Worm (Caenorhabditis elegans) whole organism, L3 larva: ENCODE data around the gene C49C3.7.

Source experiments
- ZK546.5 ChIP-seq: sonication (generic microtip); optimal IDR thresholded peaks from 2 replicates; lab custom pipeline; 2017; ENCODE audit warnings: missing biosample characterization, missing genetic modification characterization
- aly-2 ChIP-seq: fragments of 150-350 bp; optimal IDR thresholded peaks from 2 replicates; lab custom pipeline; 2014; ENCODE audit warnings: missing biosample characterization, missing genetic modification characterization
- ama-1 ChIP-seq: fragments of 150-350 bp; optimal IDR thresholded peaks from 2 replicates; lab custom pipeline; 2018
- ceh-82 ChIP-seq: fragments of 150-350 bp; optimal IDR thresholded peaks from 2 replicates; lab custom pipeline; 2014; ENCODE audit warnings: missing biosample characterization, missing genetic modification characterization
- ceh-9 ChIP-seq: sonication (generic microtip); optimal IDR thresholded peaks from 2 replicates; lab custom pipeline; 2018; ENCODE audit warnings: missing biosample characterization, missing genetic modification characterization
- daf-12 ChIP-seq: fragments of 150-350 bp; optimal IDR thresholded peaks from 2 replicates; lab custom pipeline; 2014; ENCODE audit warnings: missing biosample characterization, missing genetic modification reagents, missing genetic modification characterization
- egl-27 ChIP-seq: sonication (generic microtip); optimal IDR thresholded peaks from 4 replicates; lab custom pipeline; 2017; ENCODE audit warnings: missing biosample characterization, missing genetic modification reagents, missing genetic modification characterization
- egl-5 ChIP-seq: fragments of 150-350 bp; optimal IDR thresholded peaks from 2 replicates; lab custom pipeline; 2017; ENCODE audit warnings: missing biosample characterization, missing genetic modification reagents, missing genetic modification characterization, inconsistent platforms
- elt-1 ChIP-seq: fragments of 150-350 bp; optimal IDR thresholded peaks from 2 replicates; lab custom pipeline; 2014; ENCODE audit warnings: missing biosample characterization, missing genetic modification characterization
- elt-2 ChIP-seq: sonication (generic microtip); optimal IDR thresholded peaks from 2 replicates; lab custom pipeline; 2016; ENCODE audit warnings: missing genetic modification reagents, mild to moderate bottlenecking, missing genetic modification characterization, missing compliant biosample characterization
- elt-3 ChIP-seq, 3 experiments: fragments of 150-350 bp in 1 of 3; sonication (generic microtip) in 2 of 3; optimal IDR thresholded peaks; 2 replicates in 2 of 3; 4 replicates in 1 of 3; lab custom pipeline; 2014 to 2017; ENCODE audit warnings: missing biosample characterization in 3 of 3, missing genetic modification characterization in 3 of 3
- fkh-2 ChIP-seq: fragments of 150-350 bp; optimal IDR thresholded peaks from 2 replicates; lab custom pipeline; 2014; ENCODE audit warnings: missing biosample characterization, missing genetic modification reagents, missing genetic modification characterization
- hmg-11 ChIP-seq: sonication (generic microtip); optimal IDR thresholded peaks from 2 replicates; lab custom pipeline; 2016; ENCODE audit warnings: missing genetic modification characterization, missing compliant biosample characterization
- lin-15B ChIP-seq: fragments of 150-350 bp; optimal IDR thresholded peaks from 2 replicates; lab custom pipeline; 2014; ENCODE audit warnings: missing biosample characterization, missing genetic modification characterization
- lin-39 ChIP-seq: fragments of 150-350 bp; optimal IDR thresholded peaks from 2 replicates; lab custom pipeline; 2018; ENCODE audit warnings: missing biosample characterization, missing genetic modification reagents, missing genetic modification characterization
- lsy-12 ChIP-seq: sonication (generic microtip); optimal IDR thresholded peaks from 2 replicates; lab custom pipeline; 2016; ENCODE audit warnings: mild to moderate bottlenecking, missing genetic modification characterization, missing compliant biosample characterization
- mdl-1 ChIP-seq: fragments of 150-350 bp; optimal IDR thresholded peaks from 2 replicates; lab custom pipeline; 2014; ENCODE audit warnings: missing biosample characterization, missing genetic modification characterization
- mml-1 ChIP-seq: fragments of 150-350 bp; sonication (generic microtip); optimal IDR thresholded peaks from 3 replicates; lab custom pipeline; 2014; ENCODE audit warnings: missing biosample characterization, missing genetic modification characterization
- nfya-1 ChIP-seq: sonication (generic microtip); optimal IDR thresholded peaks from 2 replicates; lab custom pipeline; 2017; ENCODE audit warnings: missing genetic modification characterization, mild to moderate bottlenecking, missing compliant biosample characterization, antibody characterized with exemption, moderate library complexity; ENCODE audit not compliant: insufficient read depth
- nhr-11 ChIP-seq: fragments of 150-350 bp; optimal IDR thresholded peaks from 2 replicates; lab custom pipeline; 2014; ENCODE audit warnings: missing biosample characterization, missing genetic modification characterization
- nhr-12 ChIP-seq: fragments of 150-350 bp; optimal IDR thresholded peaks from 2 replicates; lab custom pipeline; 2014; ENCODE audit warnings: missing biosample characterization, missing genetic modification characterization
- nhr-23 ChIP-seq: fragments of 150-350 bp; optimal IDR thresholded peaks from 2 replicates; lab custom pipeline; 2014; ENCODE audit warnings: missing biosample characterization, missing genetic modification reagents, missing genetic modification characterization
- nhr-237 ChIP-seq: fragments of 150-350 bp; optimal IDR thresholded peaks from 2 replicates; lab custom pipeline; 2014; ENCODE audit warnings: missing biosample characterization, missing genetic modification characterization
- nhr-28 ChIP-seq: fragments of 150-350 bp; optimal IDR thresholded peaks from 2 replicates; lab custom pipeline; 2014; ENCODE audit warnings: missing biosample characterization, missing genetic modification characterization
- nhr-43 ChIP-seq: sonication (generic microtip); optimal IDR thresholded peaks from 2 replicates; lab custom pipeline; 2016; ENCODE audit warnings: mild to moderate bottlenecking, missing genetic modification characterization, missing compliant biosample characterization; ENCODE audit not compliant: poor library complexity, severe bottlenecking
- nhr-77 ChIP-seq: fragments of 150-350 bp; optimal IDR thresholded peaks from 2 replicates; lab custom pipeline; 2014; ENCODE audit warnings: missing biosample characterization, missing genetic modification characterization
- pha-4 ChIP-seq: fragments of 150-350 bp; optimal IDR thresholded peaks from 2 replicates; lab custom pipeline; 2014; ENCODE audit warnings: missing biosample characterization, missing genetic modification reagents, missing genetic modification characterization
- pqm-1 ChIP-seq: fragments of 150-350 bp; optimal IDR thresholded peaks from 2 replicates; lab custom pipeline; 2017; ENCODE audit warnings: missing biosample characterization, missing genetic modification characterization, inconsistent platforms
- sea-2 ChIP-seq: fragments of 150-350 bp; sonication (generic microtip); optimal IDR thresholded peaks from 4 replicates; lab custom pipeline; 2014; ENCODE audit warnings: missing biosample characterization, missing genetic modification reagents, missing genetic modification characterization
- skn-1 ChIP-seq: fragments of 150-350 bp; optimal IDR thresholded peaks from 2 replicates; lab custom pipeline; 2014; ENCODE audit warnings: missing biosample characterization, missing genetic modification characterization
- snpc-4 ChIP-seq: fragments of 150-350 bp; optimal IDR thresholded peaks from 2 replicates; lab custom pipeline; 2014; ENCODE audit warnings: missing biosample characterization, missing genetic modification characterization
- tbx-2 ChIP-seq: sonication (generic microtip); optimal IDR thresholded peaks from 2 replicates; lab custom pipeline; 2016; ENCODE audit warnings: mild to moderate bottlenecking, missing genetic modification characterization, missing compliant biosample characterization
- unc-62 ChIP-seq: fragments of 150-350 bp; sonication (generic microtip); optimal IDR thresholded peaks from 4 replicates; lab custom pipeline; 2014; ENCODE audit warnings: missing biosample characterization, missing genetic modification reagents, missing genetic modification characterization
- zag-1 ChIP-seq: fragments of 150-350 bp; optimal IDR thresholded peaks from 2 replicates; lab custom pipeline; 2014; ENCODE audit warnings: missing biosample characterization, missing genetic modification characterization
- ztf-11 ChIP-seq: fragments of 150-350 bp; optimal IDR thresholded peaks from 2 replicates; lab custom pipeline; 2014; ENCODE audit warnings: missing biosample characterization, missing genetic modification characterization
- ztf-4 ChIP-seq: fragments of 150-350 bp; optimal IDR thresholded peaks from 2 replicates; lab custom pipeline; 2014; ENCODE audit warnings: missing biosample characterization, missing genetic modification characterization

Gene C49C3.7

DNA sequence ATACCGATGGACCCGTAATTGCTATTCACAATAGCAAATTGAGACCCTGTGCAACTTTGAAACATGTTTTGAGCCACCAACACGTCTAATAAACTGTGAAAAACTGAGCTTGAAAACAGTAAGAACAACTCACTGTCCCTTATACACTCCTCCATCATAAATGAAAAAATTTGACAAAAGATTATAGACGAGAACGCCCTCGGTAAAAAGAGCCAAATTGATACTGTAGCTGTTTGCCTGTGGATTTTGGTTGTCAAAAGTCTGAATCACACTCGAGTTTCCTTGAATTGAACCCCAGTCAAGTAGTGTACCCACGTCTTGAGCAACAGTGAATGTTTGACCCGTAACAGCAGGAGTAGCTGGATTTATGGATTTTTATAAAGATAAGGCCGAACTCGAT, 8.7 kb downstream of the C49C3.7 start:
- TF ChIP-seq elt-2 (no peak), nhr-23 (tag; lab: Kevin White, UChicago) (no peak), zag-1 (no peak), hmg-11 (tag; lab: Kevin White, UChicago) (no peak), aly-2 (tag; lab: Kevin White, UChicago) (no peak), ama-1 (lab: Kevin White, UChicago) (no peak), ceh-82 (tag; lab: Kevin White, UChicago) (no peak), elt-1 (no peak), nhr-12 (tag; lab: Kevin White, UChicago) (no peak), egl-27 (tag; lab: Kevin White, UChicago) (no peak), lin-39 (tag; lab: Kevin White, UChicago) (no peak), pqm-1 (tag; lab: Kevin White, UChicago) (no peak), ZK546.5 (no peak), mdl-1 (tag; lab: Kevin White, UChicago) (no peak), fkh-2 (no peak), nhr-43 (tag; lab: Kevin White, UChicago) (no peak), pha-4 (tag; lab: Kevin White, UChicago) (no peak), nhr-237 (no peak), daf-12 (tag; lab: Kevin White, UChicago) (no peak)

DNA sequence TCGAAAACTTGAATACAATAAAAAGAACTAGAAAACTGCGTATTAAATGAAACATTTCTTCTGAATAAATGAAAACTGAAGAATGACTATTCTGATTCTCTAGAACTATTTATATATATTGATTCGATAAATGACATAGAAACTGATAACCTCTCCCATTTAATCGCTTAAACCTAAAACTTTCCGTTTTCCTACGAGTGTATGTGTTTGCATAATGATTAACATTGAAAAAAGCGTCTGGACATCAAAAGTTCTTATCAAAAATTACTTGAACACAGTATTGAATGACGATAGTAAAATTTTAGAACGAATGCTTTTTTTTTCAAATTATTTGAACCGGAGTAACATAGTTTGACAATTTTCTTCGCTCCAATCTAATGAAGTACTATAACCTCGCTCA, 9.8 kb downstream of the C49C3.7 start, which contains the start of gene C49C3.9:
TSS of gene C49C3.9 (minus strand) at position 136 of the 400 bp plus-strand sequence.
- TF ChIP-seq elt-2 (peak; percentile 92), pqm-1 (tag; lab: Kevin White, UChicago) (peak; percentile 85), sea-2 (GFP tag; lab: Kevin White, UChicago) (no peak), nfya-1 (no peak), nhr-43 (tag; lab: Kevin White, UChicago) (no peak), ztf-4 (tag; lab: Kevin White, UChicago) (no peak)

- TF ChIP-seq lsy-12 (tag; lab: Kevin White, UChicago) (no peak), zag-1 (no peak), nhr-11 (no peak), egl-27 (tag; lab: Kevin White, UChicago) (no peak), ztf-11 (tag; lab: Kevin White, UChicago) (no peak)
These were observed 10.3 kb downstream of the C49C3.7 start, which contains the start of gene C49C3.21 for ce11 chrIV:17342667-17343066. TSS of gene C49C3.21 (plus strand) at chrIV:17342967.

- TF ChIP-seq nhr-28 (tag; lab: Kevin White, UChicago) (no peak), nhr-237 (no peak), snpc-4 (tag; lab: Kevin White, UChicago) (no peak), lin-15B (no peak), ceh-9 (tag; lab: Kevin White, UChicago) (no peak), tbx-2 (no peak), unc-62 (GFP tag; lab: Kevin White, UChicago) (no peak)
These were observed 11.1 kb downstream of the C49C3.7 start, which contains the start of gene C49C3.11 for ce11 chrIV:17343482-17343881. TSS of gene C49C3.11 (plus strand) at chrIV:17343782.

DNA sequence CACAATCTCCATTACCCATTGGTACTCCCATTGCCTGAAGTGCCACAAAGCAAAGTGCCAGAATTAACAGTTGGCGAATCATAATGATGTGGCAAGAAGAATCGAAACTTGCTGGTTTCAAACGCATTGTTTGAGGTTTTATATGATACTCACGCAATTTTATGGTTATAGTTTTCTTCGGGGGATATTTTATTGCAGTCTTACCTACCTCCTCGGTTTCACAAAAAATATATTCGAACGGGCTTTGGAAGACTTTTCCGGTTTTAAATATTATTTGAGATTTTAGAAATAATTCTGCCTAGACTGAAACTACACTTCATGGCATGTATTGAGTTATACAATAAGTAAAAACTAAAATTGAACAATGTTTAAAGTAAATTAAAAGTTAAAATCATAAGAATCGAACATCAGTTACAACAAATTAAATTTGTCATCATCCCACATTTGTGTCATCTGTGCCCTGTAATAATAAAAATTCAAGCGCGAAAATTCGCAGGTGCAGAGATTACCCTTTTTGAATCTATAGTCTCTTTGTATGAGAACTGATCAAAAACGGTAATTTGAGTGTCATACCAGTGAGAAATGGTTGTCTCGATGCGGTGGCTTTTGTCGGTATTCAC, 14.3 kb downstream of the C49C3.7 start, which contains the start of the genes clec-197 and clec-198:
TSS of gene clec-197 (minus strand) at position 101 of the 620 bp plus-strand sequence.
TSS of gene clec-198 (plus strand) at position 570 of the 620 bp plus-strand sequence.
- TF ChIP-seq zag-1, result no peak
- TF ChIP-seq lsy-12 (tag; lab: Kevin White, UChicago), result no peak

ce11 chrIV:17351586-17351985, 19.2 kb downstream of the C49C3.7 start, which contains the start of gene clec-199:
TSS of gene clec-199 (plus strand) at chrIV:17351886.
- TF ChIP-seq snpc-4 (tag; lab: Kevin White, UChicago), result no peak
- no peak for TF ChIP-seq pqm-1 (tag; lab: Kevin White, UChicago)
- TF ChIP-seq lin-39 (tag; lab: Kevin White, UChicago), result no peak
- TF ChIP-seq elt-2, result no peak
- no peak for TF ChIP-seq nhr-77 (tag; lab: Kevin White, UChicago)
- no peak for TF ChIP-seq nfya-1
- TF ChIP-seq aly-2 (tag; lab: Kevin White, UChicago), result no peak
- no peak for TF ChIP-seq nhr-23 (tag; lab: Kevin White, UChicago)
- TF ChIP-seq nhr-43 (tag; lab: Kevin White, UChicago), result no peak
- TF ChIP-seq skn-1 (tag; lab: Kevin White, UChicago), result no peak
- TF ChIP-seq ZK546.5, result no peak
- TF ChIP-seq daf-12 (tag; lab: Kevin White, UChicago), result no peak
- TF ChIP-seq elt-3 (tag; optimal IDR thresholded peaks at IDR 0.05; lab: Kevin White, UChicago), result no peak
- TF ChIP-seq nhr-12 (tag; lab: Kevin White, UChicago), result no peak
- no peak for TF ChIP-seq tbx-2
- no peak for TF ChIP-seq mml-1 (tag; lab: Kevin White, UChicago)
- no peak for TF ChIP-seq ceh-9 (tag; lab: Kevin White, UChicago)
- TF ChIP-seq ztf-4 (tag; lab: Kevin White, UChicago), result no peak
- TF ChIP-seq elt-1, result no peak
- no peak for TF ChIP-seq egl-5
